Fruit fly (Drosophila melanogaster): ENCODE data around the gene tal-AA.

Gene tal-AA

DNA sequence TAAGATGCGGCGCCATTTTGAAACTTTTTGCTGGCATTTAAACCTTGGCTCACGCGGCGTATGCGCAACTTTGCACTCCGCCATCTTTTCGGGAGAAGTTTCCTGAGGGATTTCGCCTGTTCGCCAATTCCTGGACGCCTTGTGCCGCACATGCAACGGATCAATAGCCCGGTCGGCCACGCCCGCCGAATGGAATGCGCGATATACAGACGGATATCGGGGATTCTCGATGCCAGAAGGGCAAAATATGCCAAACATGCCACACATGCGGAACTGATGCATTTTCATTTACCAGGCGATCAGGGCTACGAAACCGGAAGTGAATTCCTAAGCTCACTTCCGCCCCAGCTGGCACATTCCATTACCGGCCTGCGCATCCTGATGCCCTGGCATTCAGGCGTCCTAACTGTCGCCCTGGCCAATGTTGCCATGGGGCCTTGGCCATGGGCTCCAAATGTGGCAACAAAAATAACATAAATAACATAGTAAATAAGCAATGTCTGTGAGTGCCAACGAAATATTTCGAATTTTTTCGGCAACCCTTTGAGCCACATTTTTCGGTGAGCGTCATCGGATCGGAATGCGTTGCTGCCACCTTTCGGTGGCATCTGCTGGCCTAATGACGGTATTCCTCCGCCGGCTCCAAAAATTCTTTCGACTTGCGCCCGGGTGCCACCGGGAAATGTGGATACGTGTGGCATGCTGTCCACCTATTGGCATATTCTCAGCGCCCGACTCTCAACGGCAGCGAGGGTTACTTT lies 10.7 kb upstream of the tal-AA start (continued):
- TF ChIP-seq Bgb (GFP tag; IDR thresholded peaks at IDR 0.05; ENCODE audit: partially characterized antibody) (0 out of 2 replicates have a peak, but pooled peaks have one; percentile 35), CG17361 (GFP tag; IDR thresholded peaks at IDR 0.05) (no peak), crp (GFP tag; optimal IDR thresholded peaks at IDR 0.05) (no peak), CG8089 (GFP tag; optimal IDR thresholded peaks at IDR 0.05) (no peak), CG17912 (GFP tag; optimal IDR thresholded peaks at IDR 0.05) (peak; percentile 31), Doc2 (GFP tag; IDR thresholded peaks at IDR 0.05) (no peak), CG7963 (GFP tag; IDR thresholded peaks at IDR 0.05; ENCODE audit: partially characterized antibody) (no peak), dati (GFP tag; IDR thresholded peaks at IDR 0.05) (no peak), Asciz (GFP tag; optimal IDR thresholded peaks at IDR 0.05) (no peak), C15 (GFP tag; IDR thresholded peaks at IDR 0.05) (no peak), CG31224 (GFP tag; IDR thresholded peaks at IDR 0.05) (peak; percentile 95), CG2202 (tag; optimal IDR thresholded peaks at IDR 0.05) (no peak), CG14014 (GFP tag; IDR thresholded peaks at IDR 0.05) (no peak), abd-A (tag; optimal IDR thresholded peaks at IDR 0.05) (peak; percentile 64), Vsx1 (GFP tag; optimal IDR thresholded peaks at IDR 0.05) (no peak), CG1647 (GFP tag; optimal IDR thresholded peaks at IDR 0.05) (no peak), CG14965 (GFP tag; optimal IDR thresholded peaks at IDR 0.05; ENCODE audit: borderline replicate concordance) (no peak), ttk (GFP tag; IDR thresholded peaks at IDR 0.05) (no peak), ken (GFP tag; IDR thresholded peaks at IDR 0.05) (0 out of 3 replicates have a peak, but pooled peaks have one; percentile 8), CG2889 (GFP tag; IDR thresholded peaks at IDR 0.05) (no peak), dm (GFP tag; optimal IDR thresholded peaks at IDR 0.05) (no peak), her (GFP tag; optimal IDR thresholded peaks at IDR 0.05) (no peak), CG34376 (GFP tag; optimal IDR thresholded peaks at IDR 0.05) (peak; percentile 75), nom (GFP tag; optimal IDR thresholded peaks at IDR 0.05) (no peak), Ets97D (GFP tag; optimal IDR thresholded peaks at IDR 0.05) (peak; percentile 70), CG17359 (tag; optimal IDR thresholded peaks at IDR 0.05) (no peak), CG31365 (tag; optimal IDR thresholded peaks at IDR 0.05) (no peak), CG3281 (GFP tag; optimal IDR thresholded peaks at IDR 0.05) (peak; percentile 25), CG6765 (GFP tag; optimal IDR thresholded peaks at IDR 0.05) (peak; percentile 48), CG8944 (GFP tag; optimal IDR thresholded peaks at IDR 0.05) (no peak), bowl (GFP tag; IDR thresholded peaks at IDR 0.05) (no peak), CG14710 (tag; optimal IDR thresholded peaks at IDR 0.05) (no peak), insv (GFP tag; optimal IDR thresholded peaks at IDR 0.05) (peak in 1 of 2 experiments; percentile 30), Taf1 (GFP tag; IDR thresholded peaks at IDR 0.05) (no peak), HLHmδ (GFP tag; optimal IDR thresholded peaks at IDR 0.05) (peak; percentile 37), CG31441 (GFP tag; IDR thresholded peaks at IDR 0.05) (no peak), grn (GFP tag; optimal IDR thresholded peaks at IDR 0.05) (no peak), dimm (GFP tag; IDR thresholded peaks at IDR 0.05) (no peak), HHEX (GFP tag; optimal IDR thresholded peaks at IDR 0.05) (peak; percentile 8), CG13894 (tag; optimal IDR thresholded peaks at IDR 0.05) (peak; percentile 92)
